Worm (Caenorhabditis elegans) whole organism, young adult: ENCODE measurements around the gene Y38E10A.34.
A peak's percentile ranks its signal among the peaks of the same experiment; 100 is the strongest.

ENCODE experiments used
- attf-6 ChIP-seq: fragments of 200-800 bp; sonication (Bioruptor generic); IDR thresholded peaks from 2 replicates; pipeline ENCODE4 v1.3.6; 2022; ENCODE audit warnings: missing genetic modification reagents, missing genetic modification characterization, missing compliant biosample characterization
- ceh-40 ChIP-seq: fragments of 200-800 bp; sonication (Bioruptor generic); IDR thresholded peaks from 2 replicates; pipeline ENCODE4 v1.3.6; 2022; ENCODE audit warnings: missing genetic modification characterization, missing compliant biosample characterization
- egl-18 ChIP-seq: fragments of 200-800 bp; sonication (Bioruptor generic); IDR thresholded peaks from 2 replicates; pipeline ENCODE4 v1.3.6; 2022; ENCODE audit warnings: missing genetic modification reagents, missing genetic modification characterization, missing compliant biosample characterization
- lin-35 ChIP-seq, 3 experiments: fragments of 150-350 bp in 2 of 3; sonication (generic microtip) in 1 of 3; optimal IDR thresholded peaks; 2 replicates each; lab custom pipeline; 2014 to 2018; ENCODE audit warnings: missing biosample characterization in 3 of 3, missing genetic modification characterization in 3 of 3, missing genetic modification reagents in 3 of 3
- madf-6 ChIP-seq: fragments of 200-800 bp; sonication (Bioruptor generic); IDR thresholded peaks from 2 replicates; pipeline ENCODE4 v1.3.6; 2022; ENCODE audit warnings: missing genetic modification reagents, missing genetic modification characterization, missing compliant biosample characterization
- nhr-90 ChIP-seq: sonication (generic microtip); optimal IDR thresholded peaks from 2 replicates; lab custom pipeline; 2016; ENCODE audit warnings: missing genotype, mild to moderate bottlenecking, missing genetic modification characterization, missing compliant biosample characterization
- rpc-1 ChIP-seq, 2 experiments: fragments of 150-350 bp in 1 of 2; sonication (generic microtip) in 1 of 2; optimal IDR thresholded peaks; 2 replicates each; lab custom pipeline; 2014 to 2018; ENCODE audit warnings: missing biosample characterization in 1 of 2, missing genetic modification characterization in 1 of 2, missing genetic modification reagents in 1 of 2, missing genotype in 1 of 2
- sea-2 ChIP-seq: fragments of 200-800 bp; sonication (Bioruptor generic); IDR thresholded peaks from 2 replicates; pipeline ENCODE4 v1.3.6; 2022; ENCODE audit warnings: missing genetic modification characterization, missing compliant biosample characterization

- no peak for TF ChIP-seq nhr-90 (tag; lab: Kevin White, UChicago)
- TF ChIP-seq lin-35 (GFP tag; optimal IDR thresholded peaks at IDR 0.05; lab: Kevin White, UChicago) = no peak
- no peak for TF ChIP-seq ceh-40
- peak; percentile 68 for TF ChIP-seq madf-6
- TF ChIP-seq rpc-1 (optimal IDR thresholded peaks at IDR 0.05; lab: Kevin White, UChicago) = no peak
- no peak for TF ChIP-seq rpc-1 (tag; optimal IDR thresholded peaks at IDR 0.05; lab: Kevin White, UChicago)
- no peak for TF ChIP-seq attf-6 (GFP tag; lab: Robert Waterston, UW)
- TF ChIP-seq sea-2 (GFP tag; lab: Robert Waterston, UW) = no peak
- no peak for TF ChIP-seq egl-18 (GFP tag; lab: Robert Waterston, UW)
Measured at ce11 chrII:12671892-12672291, 40.9 kb downstream of the Y38E10A.34 start.
